Fruit fly (Drosophila melanogaster) whole organism: ENCODE results near the gene CG43082.

Experiments used
- CG8478 ChIP-seq: fragments of >200 bp; optimal IDR thresholded peaks from 2 replicates; lab custom pipeline; 2018; ENCODE audit warnings: inconsistent platforms
- pan ChIP-seq: fragments of >200 bp; optimal IDR thresholded peaks from 2 replicates; lab custom pipeline; 2017
- psq ChIP-seq: fragments of >200 bp; optimal IDR thresholded peaks from 2 replicates; lab custom pipeline; 2017

dm6 chr3L:15632653-15633052 is 29.0 kb upstream of the CG43082 start:
- TF ChIP-seq CG8478 (lab: Kevin White, UChicago) (no peak), psq (lab: Kevin White, UChicago) (no peak), pan (no peak)
